Worm (Caenorhabditis elegans) whole organism, young adult: ENCODE data around the gene T01H3.2.

ENCODE experiments used
- B0035.1 ChIP-seq: sonication (generic microtip); optimal IDR thresholded peaks from 2 replicates; lab custom pipeline; 2016; ENCODE audit warnings: missing genetic modification characterization, mild to moderate bottlenecking, missing compliant biosample characterization, missing genotype, missing genetic modification reagents
- B0261.1 ChIP-seq: sonication (generic microtip); optimal IDR thresholded peaks from 2 replicates; lab custom pipeline; 2016; ENCODE audit warnings: mild to moderate bottlenecking, missing genetic modification characterization, moderate library complexity, missing compliant biosample characterization
- B0336.3 ChIP-seq: fragments of 200-800 bp; sonication (Bioruptor generic); IDR thresholded peaks from 2 replicates; pipeline ENCODE4 v1.3.6; 2022; ENCODE audit warnings: missing genetic modification characterization, missing compliant biosample characterization
- F33H1.4 ChIP-seq: fragments of 200-800 bp; sonication (Bioruptor generic); IDR thresholded peaks from 2 replicates; pipeline ENCODE4 v1.3.6; 2022; ENCODE audit warnings: missing genetic modification reagents, missing genetic modification characterization, missing compliant biosample characterization
- F39B2.1 ChIP-seq: fragments of 200-800 bp; sonication (Bioruptor generic); IDR thresholded peaks from 2 replicates; pipeline ENCODE4 v1.3.6; 2022; ENCODE audit warnings: missing genetic modification reagents, missing genetic modification characterization, missing compliant biosample characterization
- F49E8.2 ChIP-seq: sonication (generic microtip); optimal IDR thresholded peaks from 3 replicates; lab custom pipeline; 2017; ENCODE audit warnings: missing genetic modification characterization, mild to moderate bottlenecking, missing compliant biosample characterization, antibody characterized with exemption, moderate library complexity; ENCODE audit not compliant: insufficient read depth
- F52B5.7 ChIP-seq: sonication (generic microtip); optimal IDR thresholded peaks from 2 replicates; lab custom pipeline; 2016; ENCODE audit warnings: mild to moderate bottlenecking, missing genetic modification characterization, missing compliant biosample characterization
- Y53G8AR.9 ChIP-seq: fragments of 200-800 bp; sonication (Bioruptor generic); conservative IDR thresholded peaks from 2 replicates; pipeline ENCODE4 v1.3.6; 2022; ENCODE audit warnings: missing genetic modification reagents, missing genetic modification characterization, missing compliant biosample characterization
- Y95B8A.8 ChIP-seq: fragments of 200-800 bp; sonication (Bioruptor generic); IDR thresholded peaks from 2 replicates; pipeline ENCODE4 v1.3.6; 2022; ENCODE audit warnings: missing genetic modification reagents, missing genetic modification characterization, missing compliant biosample characterization
- akir-1 ChIP-seq: fragments of 200-800 bp; sonication (Bioruptor generic); optimal IDR thresholded peaks from 2 replicates; lab custom pipeline; 2018; ENCODE audit warnings: mild to moderate bottlenecking, missing genetic modification characterization, moderate library complexity, missing compliant biosample characterization
- cebp-1 ChIP-seq, 2 experiments: fragments of 200-800 bp in 1 of 2; sonication (Bioruptor generic) in 1 of 2; sonication (generic microtip) in 1 of 2; IDR thresholded peaks in 1 of 2; optimal IDR thresholded peaks in 1 of 2; 2 replicates each; pipeline versions ENCODE4 v1.3.6 to Lab custom; 2017 to 2022; ENCODE audit warnings: missing compliant biosample characterization in 2 of 2, missing genetic modification characterization in 2 of 2, mild to moderate bottlenecking in 1 of 2, missing genetic modification reagents in 1 of 2, moderate library complexity in 1 of 2
- cebp-2 ChIP-seq: fragments of 200-800 bp; sonication (Bioruptor generic); IDR thresholded peaks from 2 replicates; pipeline ENCODE4 v1.3.6; 2022; ENCODE audit warnings: missing genetic modification characterization, missing compliant biosample characterization
- ceh-58 ChIP-seq: fragments of 200-800 bp; sonication (Bioruptor generic); IDR thresholded peaks from 2 replicates; pipeline ENCODE4 v1.3.6; 2022; ENCODE audit warnings: missing genetic modification characterization, missing compliant biosample characterization
- ceh-79 ChIP-seq: sonication (generic microtip); optimal IDR thresholded peaks from 2 replicates; lab custom pipeline; 2017; ENCODE audit warnings: mild to moderate bottlenecking, missing genetic modification characterization, missing compliant biosample characterization
- chd-7 ChIP-seq: sonication (generic microtip); optimal IDR thresholded peaks from 2 replicates; lab custom pipeline; 2016; ENCODE audit warnings: mild to moderate bottlenecking, missing genetic modification characterization, moderate library complexity, missing compliant biosample characterization
- dpff-1 ChIP-seq: sonication (generic microtip); optimal IDR thresholded peaks from 2 replicates; lab custom pipeline; 2017; ENCODE audit warnings: mild to moderate bottlenecking, missing genetic modification characterization, missing compliant biosample characterization
- him-1 ChIP-seq: sonication (generic microtip); optimal IDR thresholded peaks from 2 replicates; lab custom pipeline; 2016; ENCODE audit warnings: missing genotype, missing genetic modification reagents, missing genetic modification characterization, missing compliant biosample characterization
- hmg-1.2 ChIP-seq: fragments of 200-800 bp; sonication (Bioruptor generic); IDR thresholded peaks from 2 replicates; pipeline ENCODE4 v1.3.6; 2022; ENCODE audit warnings: missing genetic modification reagents, missing genetic modification characterization, missing compliant biosample characterization
- hrde-1 ChIP-seq: sonication (generic microtip); optimal IDR thresholded peaks from 2 replicates; lab custom pipeline; 2016; ENCODE audit warnings: missing genetic modification characterization, mild to moderate bottlenecking, missing compliant biosample characterization, moderate library complexity, missing genotype, missing genetic modification reagents, borderline replicate concordance
- hsf-1 ChIP-seq: fragments of 200-800 bp; sonication (Bioruptor generic); IDR thresholded peaks from 2 replicates; pipeline ENCODE4 v1.3.6; 2022; ENCODE audit warnings: missing genetic modification reagents, missing genetic modification characterization, missing compliant biosample characterization
- lin-54 ChIP-seq: fragments of 200-800 bp; sonication (Bioruptor generic); optimal IDR thresholded peaks from 2 replicates; lab custom pipeline; 2018; ENCODE audit warnings: mild to moderate bottlenecking, missing genetic modification characterization, missing compliant biosample characterization
- madf-3 ChIP-seq: fragments of 200-800 bp; sonication (Bioruptor generic); IDR thresholded peaks from 2 replicates; pipeline ENCODE4 v1.3.6; 2022; ENCODE audit warnings: missing genetic modification reagents, missing genetic modification characterization, missing compliant biosample characterization
- madf-6 ChIP-seq: fragments of 200-800 bp; sonication (Bioruptor generic); IDR thresholded peaks from 2 replicates; pipeline ENCODE4 v1.3.6; 2022; ENCODE audit warnings: missing genetic modification reagents, missing genetic modification characterization, missing compliant biosample characterization
- mcd-1 ChIP-seq: fragments of 200-800 bp; sonication (Bioruptor generic); IDR thresholded peaks from 2 replicates; pipeline ENCODE4 v1.3.6; 2022; ENCODE audit warnings: missing genetic modification reagents, missing genetic modification characterization, missing compliant biosample characterization
- nfya-2 ChIP-seq: fragments of 200-800 bp; sonication (Bioruptor generic); IDR thresholded peaks from 2 replicates; pipeline ENCODE4 v1.3.6; 2022; ENCODE audit warnings: missing genetic modification reagents, missing genetic modification characterization, missing compliant biosample characterization
- nhr-27 ChIP-seq: fragments of 200-800 bp; sonication (Bioruptor generic); optimal IDR thresholded peaks from 2 replicates; lab custom pipeline; 2018; ENCODE audit warnings: mild to moderate bottlenecking, missing genetic modification characterization, moderate library complexity, missing compliant biosample characterization
- rec-8 ChIP-seq, 2 experiments: sonication (generic microtip); optimal IDR thresholded peaks; 2 replicates each; lab custom pipeline; 2016; ENCODE audit warnings: mild to moderate bottlenecking in 2 of 2, missing genetic modification characterization in 2 of 2, missing genetic modification reagents in 2 of 2, missing genotype in 2 of 2, missing biosample characterization in 1 of 2, missing compliant biosample characterization in 1 of 2, moderate library complexity in 1 of 2
- rpc-1 ChIP-seq, 2 experiments: fragments of 150-350 bp in 1 of 2; sonication (generic microtip) in 1 of 2; optimal IDR thresholded peaks; 2 replicates each; lab custom pipeline; 2014 to 2018; ENCODE audit warnings: missing biosample characterization in 1 of 2, missing genetic modification characterization in 1 of 2, missing genetic modification reagents in 1 of 2, missing genotype in 1 of 2
- snpc-1.3 ChIP-seq: sonication (generic microtip); optimal IDR thresholded peaks from 2 replicates; lab custom pipeline; 2017; ENCODE audit warnings: missing genetic modification characterization, mild to moderate bottlenecking, missing compliant biosample characterization, antibody characterized with exemption, moderate library complexity, missing genotype, missing genetic modification reagents; ENCODE audit not compliant: insufficient read depth
- snpc-3.4 ChIP-seq: sonication (generic microtip); optimal IDR thresholded peaks from 2 replicates; lab custom pipeline; 2017; ENCODE audit warnings: missing genetic modification characterization, mild to moderate bottlenecking, missing compliant biosample characterization, antibody characterized with exemption, moderate library complexity, missing genotype, missing genetic modification reagents
- snpc-4 ChIP-seq, 5 experiments: fragments of 150-350 bp in 1 of 5; sonication (generic microtip) in 4 of 5; optimal IDR thresholded peaks; 2 replicates each; lab custom pipeline; 2014 to 2018; ENCODE audit warnings: missing genetic modification characterization in 5 of 5, missing biosample characterization in 3 of 5, antibody characterized with exemption in 2 of 5, mild to moderate bottlenecking in 2 of 5, missing compliant biosample characterization in 2 of 5, missing genotype in 2 of 5, moderate library complexity in 2 of 5, missing genetic modification reagents in 1 of 5
- tbp1 ChIP-seq: fragments of 200-800 bp; sonication (Bioruptor generic); optimal IDR thresholded peaks from 2 replicates; lab custom pipeline; 2018; ENCODE audit warnings: mild to moderate bottlenecking, missing genetic modification characterization, missing compliant biosample characterization
- tlf-1 ChIP-seq: fragments of 200-800 bp; sonication (Bioruptor generic); optimal IDR thresholded peaks from 2 replicates; lab custom pipeline; 2018; ENCODE audit warnings: mild to moderate bottlenecking, missing genetic modification characterization, missing compliant biosample characterization
- unc-130 ChIP-seq: sonication (generic microtip); optimal IDR thresholded peaks from 2 replicates; lab custom pipeline; 2016; ENCODE audit warnings: missing genetic modification reagents, missing genetic modification characterization, missing compliant biosample characterization
- xnd-1 ChIP-seq: sonication (generic microtip); optimal IDR thresholded peaks from 2 replicates; lab custom pipeline; 2016; ENCODE audit warnings: missing genotype, missing genetic modification reagents, missing genetic modification characterization, missing compliant biosample characterization
- zfh-2 ChIP-seq: fragments of 200-800 bp; sonication (Bioruptor generic); conservative IDR thresholded peaks from 2 replicates; pipeline ENCODE4 v1.3.6; 2022; ENCODE audit warnings: missing genetic modification reagents, missing genetic modification characterization, missing compliant biosample characterization
- ztf-25 ChIP-seq: fragments of 200-800 bp; sonication (Bioruptor generic); IDR thresholded peaks from 2 replicates; pipeline ENCODE4 v1.3.6; 2022; ENCODE audit warnings: missing genetic modification reagents, missing genetic modification characterization, missing compliant biosample characterization
- ztf-26 ChIP-seq: sonication (generic microtip); optimal IDR thresholded peaks from 2 replicates; lab custom pipeline; 2017; ENCODE audit warnings: missing genetic modification characterization, missing compliant biosample characterization
- ztf-28 ChIP-seq: fragments of 200-800 bp; sonication (Bioruptor generic); IDR thresholded peaks from 2 replicates; pipeline ENCODE4 v1.3.6; 2022; ENCODE audit warnings: missing genetic modification reagents, missing genetic modification characterization, missing compliant biosample characterization
- ztf-3 ChIP-seq: fragments of 200-800 bp; sonication (Bioruptor generic); optimal IDR thresholded peaks from 2 replicates; lab custom pipeline; 2018; ENCODE audit warnings: mild to moderate bottlenecking, missing genetic modification characterization, missing compliant biosample characterization

The T01H3.2 gene

ce11 chrII:7870632-7871031, 7.2 kb downstream of the T01H3.2 start (continued):
- TF ChIP-seq rpc-1 (optimal IDR thresholded peaks at IDR 0.05; lab: Kevin White, UChicago) (no peak), rpc-1 (tag; optimal IDR thresholded peaks at IDR 0.05; lab: Kevin White, UChicago) (no peak), snpc-4 (GFP tag; optimal IDR thresholded peaks at IDR 0.05; lab: Kevin White, UChicago) (no peak), snpc-4 (tag; optimal IDR thresholded peaks at IDR 0.05; lab: Kevin White, UChicago) (peak in 1 of 4 experiments; percentile 39), tlf-1 (GFP tag; lab: Kevin White, UChicago) (peak; percentile 32), ceh-58 (GFP tag; lab: Robert Waterston, UW) (no peak), ztf-26 (tag; lab: Kevin White, UChicago) (no peak), tbp1 (peak; percentile 20), B0261.1 (tag; lab: Kevin White, UChicago) (no peak), hrde-1 (tag; lab: Kevin White, UChicago) (peak; percentile 12), unc-130 (no peak), hmg-1.2 (peak; percentile 42; the same call in 1 of the 2 replicates), chd-7 (tag; lab: Kevin White, UChicago) (no peak), F33H1.4 (GFP tag; lab: Robert Waterston, UW) (peak; percentile 30; the same call in 1 of the 2 replicates), Y95B8A.8 (GFP tag; lab: Robert Waterston, UW) (peak; percentile 18; the same call in 1 of the 2 replicates), akir-1 (GFP tag; lab: Kevin White, UChicago) (no peak), lin-54 (GFP tag; lab: Kevin White, UChicago) (peak; percentile 51), cebp-1 (GFP tag; IDR thresholded peaks at IDR 0.05; lab: Robert Waterston, UW) (no peak), cebp-1 (tag; optimal IDR thresholded peaks at IDR 0.05; lab: Kevin White, UChicago) (peak; percentile 56), xnd-1 (tag; lab: Kevin White, UChicago) (peak; percentile 33)

- TF ChIP-seq nfya-2 (no peak), hrde-1 (tag; lab: Kevin White, UChicago) (no peak), F39B2.1 (no peak), zfh-2 (GFP tag; lab: Robert Waterston, UW) (no peak), F52B5.7 (tag; lab: Kevin White, UChicago) (no peak), ztf-25 (no peak)
- TF ChIP-seq, all 124 proteins: peak for 0
These were observed 7.7 kb downstream of the T01H3.2 start, which contains the start of gene ztf-17 for ce11 chrII:7870062-7870461. Gene ztf-17, minus strand, starts transcription at chrII:7870162.

ce11 chrII:7866081-7866480, 11.7 kb downstream of the T01H3.2 start:
- TF ChIP-seq nhr-27 (tag; lab: Kevin White, UChicago) (peak; percentile 59), ceh-79 (tag; lab: Kevin White, UChicago) (no peak), snpc-3.4 (tag; lab: Kevin White, UChicago) (peak; percentile 72), madf-6 (GFP tag; lab: Robert Waterston, UW) (peak; percentile 54), cebp-2 (0 out of 2 replicates have a peak, but pooled peaks have one; percentile 33), hsf-1 (0 out of 2 replicates have a peak, but pooled peaks have one; percentile 9), B0035.1 (tag; lab: Kevin White, UChicago) (peak; percentile 4), tbp1 (peak; percentile 21), B0261.1 (tag; lab: Kevin White, UChicago) (no peak), madf-3 (GFP tag; lab: Robert Waterston, UW) (0 out of 2 replicates have a peak, but pooled peaks have one; percentile 7), unc-130 (peak; percentile 76), hrde-1 (tag; lab: Kevin White, UChicago) (peak; percentile 81), dpff-1 (tag; lab: Kevin White, UChicago) (peak; percentile 33), ztf-28 (GFP tag; lab: Robert Waterston, UW) (0 out of 2 replicates have a peak, but pooled peaks have one; percentile 19), him-1 (tag; lab: Kevin White, UChicago) (peak; percentile 80), akir-1 (GFP tag; lab: Kevin White, UChicago) (no peak), snpc-1.3 (tag; lab: Kevin White, UChicago) (peak; percentile 24), B0336.3 (GFP tag; lab: Robert Waterston, UW) (peak; percentile 25; the same call in 1 of the 2 replicates), Y95B8A.8 (GFP tag; lab: Robert Waterston, UW) (0 out of 2 replicates have a peak, but pooled peaks have one; percentile 65), F33H1.4 (GFP tag; lab: Robert Waterston, UW) (0 out of 2 replicates have a peak, but pooled peaks have one; percentile 21), tlf-1 (GFP tag; lab: Kevin White, UChicago) (peak; percentile 24), mcd-1 (GFP tag; lab: Robert Waterston, UW) (no peak; the same call in 1 of the 2 replicates), Y53G8AR.9 (peak; percentile 9; the same call in 1 of the 2 replicates), F49E8.2 (tag; lab: Kevin White, UChicago) (peak; percentile 59), rec-8 (tag; optimal IDR thresholded peaks at IDR 0.05; lab: Kevin White, UChicago) (peak in 1 of 2 experiments; percentile 67), ztf-3 (no peak)
